Worm (Caenorhabditis elegans): ENCODE results near the gene mpz-4.
A peak's percentile ranks its signal among the peaks of the same experiment; 100 is the strongest.

Gene mpz-4

ce11 chrIV:4807219-4807618 lies 19.9 kb downstream of the mpz-4 start, which contains the start of gene H06H21.11:
Gene H06H21.11, minus strand, starts transcription at chrIV:4807319.
- TF ChIP-seq nhr-10 (tag; optimal IDR thresholded peaks at IDR 0.05) = no peak
- no peak for TF ChIP-seq lin-15B (tag; optimal IDR thresholded peaks at IDR 0.05)
- no peak for TF ChIP-seq daf-16 (GFP tag; optimal IDR thresholded peaks at IDR 0.05)
- TF ChIP-seq daf-16 (tag; optimal IDR thresholded peaks at IDR 0.05) = no peak
- TF ChIP-seq pha-4 (GFP tag; IDR thresholded peaks at IDR 0.05) = peak; percentile 37; the same call in 1 of the 2 replicates
- TF ChIP-seq pha-4 (tag; optimal IDR thresholded peaks at IDR 0.05) = no peak
- TF ChIP-seq lin-38 (GFP tag; IDR thresholded peaks at IDR 0.05) = peak; percentile 35; the same call in 1 of the 2 replicates
- TF ChIP-seq unc-62 (GFP tag; optimal IDR thresholded peaks at IDR 0.05 in 1 of 2) = no peak
- TF ChIP-seq unc-62 (tag; optimal IDR thresholded peaks at IDR 0.05) = no peak
- TF ChIP-seq ceh-44 (GFP tag; IDR thresholded peaks at IDR 0.05) = no peak
- TF ChIP-seq zip-2 (tag; optimal IDR thresholded peaks at IDR 0.05) = no peak
- peak; percentile 25 for TF ChIP-seq aha-1 (tag)

- TF ChIP-seq ztf-7 (tag; optimal IDR thresholded peaks at IDR 0.05) = no peak
- TF ChIP-seq hif-1 (tag; optimal IDR thresholded peaks at IDR 0.05) = no peak
- TF ChIP-seq dmd-8 (GFP tag; IDR thresholded peaks at IDR 0.05) = no peak
- TF ChIP-seq nhr-25 (tag; optimal IDR thresholded peaks at IDR 0.05; ENCODE audit: borderline replicate concordance, insufficient read depth) = no peak
- no peak for TF ChIP-seq nhr-237 (tag; optimal IDR thresholded peaks at IDR 0.05)
- TF ChIP-seq nhr-11 (tag; optimal IDR thresholded peaks at IDR 0.05) = no peak
- TF ChIP-seq nhr-41 (GFP tag; IDR thresholded peaks at IDR 0.05) = no peak
- TF ChIP-seq tag-97 (GFP tag; IDR thresholded peaks at IDR 0.05) = no peak
- TF ChIP-seq tra-1 (GFP tag; IDR thresholded peaks at IDR 0.05) = no peak
- TF ChIP-seq ceh-28 (tag; optimal IDR thresholded peaks at IDR 0.05) = no peak
- no peak for TF ChIP-seq zfp-2 (tag; optimal IDR thresholded peaks at IDR 0.05)
- TF ChIP-seq mep-1 (tag; optimal IDR thresholded peaks at IDR 0.05) = no peak
- TF ChIP-seq php-3 (GFP tag; IDR thresholded peaks at IDR 0.05) = no peak
- TF ChIP-seq R02D3.7 (tag; optimal IDR thresholded peaks at IDR 0.05) = no peak
- no peak for TF ChIP-seq mdt-29 (GFP tag; IDR thresholded peaks at IDR 0.05)
- TF ChIP-seq pha-4 (GFP tag; IDR thresholded peaks at IDR 0.05) = no peak
- no peak for TF ChIP-seq pha-4 (tag; optimal IDR thresholded peaks at IDR 0.05)
- TF ChIP-seq dpl-1 (GFP tag; optimal IDR thresholded peaks at IDR 0.05) = no peak
Observed at ce11 chrIV:4806486-4806885, 20.6 kb downstream of the mpz-4 start, which contains the start of gene dpf-5. Gene dpf-5, minus strand, starts transcription at chrIV:4806586.

DNA sequence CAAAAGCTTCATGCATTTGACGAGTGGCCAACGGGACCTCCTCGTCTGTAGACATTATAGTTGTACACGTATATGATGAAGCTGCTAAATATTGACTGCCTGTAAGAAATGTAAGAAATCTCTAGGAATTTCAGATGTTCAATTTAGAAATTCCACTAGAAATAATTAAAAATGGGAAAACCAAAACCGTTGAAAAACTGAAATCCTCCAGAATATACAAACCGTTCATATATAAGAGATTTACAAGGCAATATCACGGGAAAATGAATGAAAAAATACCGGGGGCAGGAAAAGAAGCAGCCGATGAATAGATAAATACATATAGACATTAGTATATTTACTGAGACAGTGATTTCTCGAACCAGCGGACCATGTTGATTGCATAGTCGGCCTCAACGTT lies 24.6 kb downstream of the mpz-4 start, which contains the start of gene dpf-7:
Gene dpf-7, minus strand, starts transcription at position 101 of the 400 bp plus-strand sequence.
- TF ChIP-seq nhr-237 (tag; optimal IDR thresholded peaks at IDR 0.05) = no peak
- no peak for TF ChIP-seq mep-1 (tag; optimal IDR thresholded peaks at IDR 0.05)
- no peak for TF ChIP-seq fos-1 (tag; optimal IDR thresholded peaks at IDR 0.05)
- TF ChIP-seq lin-38 (GFP tag; IDR thresholded peaks at IDR 0.05) = peak; percentile 22; the same call in 1 of the 2 replicates
- TF ChIP-seq ceh-44 (GFP tag; IDR thresholded peaks at IDR 0.05) = no peak
- no peak for TF ChIP-seq ZK337.2 (GFP tag; IDR thresholded peaks at IDR 0.05)

DNA sequence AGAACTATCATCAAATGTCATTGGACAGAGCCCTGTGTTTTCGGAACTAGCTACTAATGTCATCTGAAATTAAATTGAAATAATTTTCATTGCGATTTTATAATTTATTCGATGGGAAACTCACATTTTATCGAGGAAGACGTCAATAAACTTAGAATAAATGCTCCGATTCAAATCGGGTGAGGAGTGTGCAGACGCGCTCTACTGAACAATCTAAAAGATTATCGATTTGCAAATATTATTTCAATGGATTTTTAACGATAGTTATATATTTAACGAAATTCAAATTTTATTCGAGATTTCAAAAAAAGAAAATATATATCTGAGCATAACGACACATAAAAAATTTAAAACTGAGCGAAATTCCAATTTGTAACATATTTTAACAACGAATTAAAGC lies 28.0 kb downstream of the mpz-4 start, which contains the start of gene eor-1:
Gene eor-1, minus strand, starts transcription at position 65 of the 400 bp plus-strand sequence.
- TF ChIP-seq daf-16 (GFP tag; optimal IDR thresholded peaks at IDR 0.05) (no peak), daf-16 (tag; optimal IDR thresholded peaks at IDR 0.05) (peak; percentile 29), dpl-1 (GFP tag; optimal IDR thresholded peaks at IDR 0.05) (peak; percentile 33), ama-1 (optimal IDR thresholded peaks at IDR 0.05) (peak; percentile 20), unc-130 (GFP tag; optimal IDR thresholded peaks at IDR 0.05) (peak; percentile 22), fos-1 (tag; optimal IDR thresholded peaks at IDR 0.05) (no peak), nhr-77 (tag; optimal IDR thresholded peaks at IDR 0.05) (peak; percentile 53), T20F7.1 (GFP tag; optimal IDR thresholded peaks at IDR 0.05) (no peak), mep-1 (tag; optimal IDR thresholded peaks at IDR 0.05) (peak; percentile 60), Y5F2A.4 (GFP tag; optimal IDR thresholded peaks at IDR 0.05) (no peak), aha-1 (tag) (no peak), rbr-2 (tag; optimal IDR thresholded peaks at IDR 0.05) (peak; percentile 44), lin-38 (GFP tag; IDR thresholded peaks at IDR 0.05) (peak; percentile 93), ceh-28 (tag; optimal IDR thresholded peaks at IDR 0.05) (peak; percentile 7), zag-1 (tag; optimal IDR thresholded peaks at IDR 0.05) (no peak), tra-1 (GFP tag; IDR thresholded peaks at IDR 0.05) (no peak), arid-1 (GFP tag; conservative IDR thresholded peaks at IDR 0.05) (no peak), dmd-6 (GFP tag; IDR thresholded peaks at IDR 0.05) (no peak), F10B5.3 (tag; optimal IDR thresholded peaks at IDR 0.05) (no peak), mes-2 (tag; optimal IDR thresholded peaks at IDR 0.05; ENCODE audit: poor library complexity, severe bottlenecking) (peak; percentile 67), lsy-2 (tag; optimal IDR thresholded peaks at IDR 0.05) (peak in 1 of 2 experiments; percentile 75), hlh-30 (tag; optimal IDR thresholded peaks at IDR 0.05; ENCODE audit: insufficient read depth) (peak; percentile 8), dve-1 (tag; optimal IDR thresholded peaks at IDR 0.05; ENCODE audit: insufficient read depth) (peak; percentile 29), madf-5 (GFP tag; IDR thresholded peaks at IDR 0.05) (no peak), lim-7 (GFP tag; IDR thresholded peaks at IDR 0.05) (no peak)
